Worm (Caenorhabditis elegans) whole organism, late embryonic: ENCODE measurements around the gene soap-1.

Source experiments
- C08G9.2 ChIP-seq: sonication (generic microtip); optimal IDR thresholded peaks from 2 replicates; lab custom pipeline; 2016; ENCODE audit warnings: mild to moderate bottlenecking, missing genetic modification characterization, moderate library complexity, missing compliant biosample characterization
- K09A11.1 ChIP-seq: sonication (generic microtip); optimal IDR thresholded peaks from 2 replicates; lab custom pipeline; 2017; ENCODE audit warnings: antibody characterized with exemption, mild to moderate bottlenecking, missing genetic modification characterization, missing compliant biosample characterization; ENCODE audit not compliant: insufficient read depth
- T23F11.4 ChIP-seq: fragments of 200-800 bp; sonication (Bioruptor generic); optimal IDR thresholded peaks from 2 replicates; lab custom pipeline; 2018; ENCODE audit warnings: mild to moderate bottlenecking, missing genetic modification characterization, missing compliant biosample characterization
- ama-1 ChIP-seq: fragments of 150-350 bp; optimal IDR thresholded peaks from 2 replicates; lab custom pipeline; 2014
- ceh-18 ChIP-seq: sonication (generic microtip); optimal IDR thresholded peaks from 2 replicates; lab custom pipeline; 2016; ENCODE audit warnings: missing genetic modification characterization, missing compliant biosample characterization
- ceh-2 ChIP-seq: sonication (generic microtip); optimal IDR thresholded peaks from 2 replicates; lab custom pipeline; 2016; ENCODE audit warnings: missing genotype, missing genetic modification characterization, missing compliant biosample characterization
- ceh-22 ChIP-seq: sonication (generic microtip); optimal IDR thresholded peaks from 2 replicates; lab custom pipeline; 2017; ENCODE audit warnings: missing biosample characterization, missing genetic modification characterization
- ceh-24 ChIP-seq: sonication (generic microtip); optimal IDR thresholded peaks from 2 replicates; lab custom pipeline; 2016; ENCODE audit warnings: mild to moderate bottlenecking, missing genetic modification characterization, missing compliant biosample characterization
- ceh-30 ChIP-seq: fragments of 150-350 bp; optimal IDR thresholded peaks from 2 replicates; lab custom pipeline; 2014; ENCODE audit warnings: missing biosample characterization, missing genetic modification characterization
- ceh-31 ChIP-seq: sonication (generic microtip); optimal IDR thresholded peaks from 2 replicates; lab custom pipeline; 2016; ENCODE audit warnings: missing genetic modification characterization, missing compliant biosample characterization
- ceh-34 ChIP-seq: sonication (generic microtip); optimal IDR thresholded peaks from 2 replicates; lab custom pipeline; 2016; ENCODE audit warnings: mild to moderate bottlenecking, missing genetic modification characterization, missing compliant biosample characterization
- ceh-45 ChIP-seq: fragments of 200-800 bp; sonication (Bioruptor generic); IDR thresholded peaks from 2 replicates; pipeline ENCODE4 v1.3.6; 2022; ENCODE audit warnings: missing genetic modification reagents, missing genetic modification characterization, missing compliant biosample characterization
- ceh-48 ChIP-seq: sonication (generic microtip); optimal IDR thresholded peaks from 2 replicates; lab custom pipeline; 2016; ENCODE audit warnings: missing genetic modification characterization, inconsistent platforms, missing compliant biosample characterization
- che-1 ChIP-seq: sonication (generic microtip); optimal IDR thresholded peaks from 2 replicates; lab custom pipeline; 2016; ENCODE audit warnings: mild to moderate bottlenecking, missing genetic modification characterization, missing compliant biosample characterization
- elt-4 ChIP-seq: sonication (generic microtip); optimal IDR thresholded peaks from 2 replicates; lab custom pipeline; 2016; ENCODE audit warnings: missing genetic modification characterization, missing compliant biosample characterization
- ets-4 ChIP-seq: sonication (generic microtip); optimal IDR thresholded peaks from 2 replicates; lab custom pipeline; 2016; ENCODE audit warnings: missing genetic modification characterization, missing compliant biosample characterization
- eyg-1 ChIP-seq: sonication (generic microtip); optimal IDR thresholded peaks from 2 replicates; lab custom pipeline; 2016; ENCODE audit warnings: missing genotype, missing genetic modification characterization, missing compliant biosample characterization
- fax-1 ChIP-seq: sonication (generic microtip); optimal IDR thresholded peaks from 2 replicates; lab custom pipeline; 2016; ENCODE audit warnings: missing genotype, missing genetic modification characterization, missing compliant biosample characterization
- fkh-10 ChIP-seq: fragments of 150-350 bp; optimal IDR thresholded peaks from 2 replicates; lab custom pipeline; 2014; ENCODE audit warnings: missing biosample characterization, missing genetic modification reagents, missing genetic modification characterization
- fkh-6 ChIP-seq: sonication (generic microtip); optimal IDR thresholded peaks from 2 replicates; lab custom pipeline; 2016; ENCODE audit warnings: missing genetic modification characterization, missing compliant biosample characterization
- hlh-13 ChIP-seq: fragments of 200-800 bp; sonication (Bioruptor generic); optimal IDR thresholded peaks from 2 replicates; lab custom pipeline; 2018; ENCODE audit warnings: mild to moderate bottlenecking, missing genetic modification characterization, missing compliant biosample characterization
- hlh-15 ChIP-seq: sonication (generic microtip); optimal IDR thresholded peaks from 2 replicates; lab custom pipeline; 2016; ENCODE audit warnings: missing genetic modification characterization, missing compliant biosample characterization
- hlh-30 ChIP-seq: sonication (generic microtip); optimal IDR thresholded peaks from 2 replicates; lab custom pipeline; 2017; ENCODE audit warnings: antibody characterized with exemption, missing genetic modification characterization, missing compliant biosample characterization; ENCODE audit not compliant: insufficient read depth
- hlh-6 ChIP-seq: sonication (generic microtip); optimal IDR thresholded peaks from 2 replicates; lab custom pipeline; 2016; ENCODE audit warnings: missing genotype, missing genetic modification characterization, missing compliant biosample characterization
- lim-6 ChIP-seq: sonication (generic microtip); optimal IDR thresholded peaks from 2 replicates; lab custom pipeline; 2016; ENCODE audit warnings: missing genetic modification characterization, missing compliant biosample characterization
- lin-11 ChIP-seq: fragments of 200-800 bp; sonication (Bioruptor generic); optimal IDR thresholded peaks from 2 replicates; lab custom pipeline; 2018; ENCODE audit warnings: mild to moderate bottlenecking, missing genetic modification characterization, missing compliant biosample characterization
- madf-2 ChIP-seq: sonication (generic microtip); optimal IDR thresholded peaks from 2 replicates; lab custom pipeline; 2017; ENCODE audit warnings: missing genetic modification characterization, missing compliant biosample characterization
- mec-3 ChIP-seq: sonication (generic microtip); optimal IDR thresholded peaks from 2 replicates; lab custom pipeline; 2016; ENCODE audit warnings: borderline replicate concordance, missing genetic modification characterization, missing compliant biosample characterization
- nhr-11 ChIP-seq: fragments of 150-350 bp; optimal IDR thresholded peaks from 2 replicates; lab custom pipeline; 2014; ENCODE audit warnings: missing biosample characterization, missing genetic modification characterization
- nhr-232 ChIP-seq: sonication (generic microtip); optimal IDR thresholded peaks from 2 replicates; lab custom pipeline; 2016; ENCODE audit warnings: missing genetic modification characterization, missing compliant biosample characterization
- npax-4 ChIP-seq: sonication (generic microtip); optimal IDR thresholded peaks from 2 replicates; lab custom pipeline; 2016; ENCODE audit warnings: missing genetic modification characterization, missing compliant biosample characterization
- pat-9 ChIP-seq: fragments of 200-800 bp; sonication (Bioruptor generic); optimal IDR thresholded peaks from 2 replicates; lab custom pipeline; 2018; ENCODE audit warnings: mild to moderate bottlenecking, missing genetic modification characterization, moderate library complexity, missing compliant biosample characterization
- pha-2 ChIP-seq: sonication (generic microtip); optimal IDR thresholded peaks from 2 replicates; lab custom pipeline; 2017; ENCODE audit warnings: mild to moderate bottlenecking, missing genetic modification characterization, missing compliant biosample characterization
- pha-4 ChIP-seq: fragments of 150-350 bp; optimal IDR thresholded peaks from 2 replicates; lab custom pipeline; 2018; ENCODE audit warnings: missing biosample characterization, missing genetic modification reagents, missing genetic modification characterization
- ref-2 ChIP-seq: sonication (generic microtip); optimal IDR thresholded peaks from 2 replicates; lab custom pipeline; 2016; ENCODE audit warnings: missing genetic modification characterization, missing compliant biosample characterization
- rnt-1 ChIP-seq: sonication (generic microtip); optimal IDR thresholded peaks from 2 replicates; lab custom pipeline; 2016; ENCODE audit warnings: missing genetic modification characterization, missing compliant biosample characterization
- sox-2 ChIP-seq: fragments of 200-800 bp; sonication (Bioruptor generic); IDR thresholded peaks from 2 replicates; pipeline ENCODE4 v1.3.6; 2022; ENCODE audit warnings: missing genetic modification reagents, missing genetic modification characterization, missing compliant biosample characterization
- tbx-2 ChIP-seq: sonication (generic microtip); optimal IDR thresholded peaks from 2 replicates; lab custom pipeline; 2016; ENCODE audit warnings: missing genetic modification characterization, missing compliant biosample characterization
- tbx-7 ChIP-seq: sonication (generic microtip); optimal IDR thresholded peaks from 2 replicates; lab custom pipeline; 2016; ENCODE audit warnings: missing genotype, missing genetic modification characterization, missing compliant biosample characterization
- ttx-3 ChIP-seq: sonication (generic microtip); optimal IDR thresholded peaks from 2 replicates; lab custom pipeline; 2016; ENCODE audit warnings: missing genetic modification reagents, missing genetic modification characterization, missing compliant biosample characterization
- unc-3 ChIP-seq, 2 experiments: fragments of 200-800 bp in 1 of 2; sonication (Bioruptor generic) in 1 of 2; sonication (generic microtip) in 1 of 2; conservative IDR thresholded peaks in 1 of 2; optimal IDR thresholded peaks in 1 of 2; 2 replicates each; pipeline versions ENCODE4 v1.3.6 to Lab custom; 2016 to 2022; ENCODE audit warnings: missing compliant biosample characterization in 2 of 2, missing genetic modification characterization in 2 of 2, missing genetic modification reagents in 1 of 2
- unc-42 ChIP-seq: sonication (generic microtip); optimal IDR thresholded peaks from 2 replicates; lab custom pipeline; 2016; ENCODE audit warnings: missing genotype, missing genetic modification characterization, missing compliant biosample characterization
- unc-55 ChIP-seq: sonication (generic microtip); optimal IDR thresholded peaks from 2 replicates; lab custom pipeline; 2017; ENCODE audit warnings: missing biosample characterization, missing genetic modification reagents, missing genetic modification characterization
- zip-5 ChIP-seq: sonication (generic microtip); optimal IDR thresholded peaks from 2 replicates; lab custom pipeline; 2016; ENCODE audit warnings: missing genetic modification characterization, missing compliant biosample characterization

The soap-1 gene

ce11 chrV:7230847-7231246 lies 16.1 kb upstream of the soap-1 start, which contains the start of the genes gei-6 and krr-1 (continued):
- TF ChIP-seq fkh-6 (tag; lab: Kevin White, UChicago), result peak; percentile 61
- no peak for TF ChIP-seq elt-4
- TF ChIP-seq T23F11.4 (GFP tag; lab: Kevin White, UChicago), result peak; percentile 35
- peak; percentile 58 for TF ChIP-seq rnt-1 (tag; lab: Kevin White, UChicago)
- TF ChIP-seq C08G9.2 (tag; lab: Kevin White, UChicago), result peak; percentile 71
- TF ChIP-seq che-1, result peak; percentile 81
- peak; percentile 61 for TF ChIP-seq ceh-2
- TF ChIP-seq K09A11.1, result peak; percentile 93
- no peak for TF ChIP-seq nhr-11
- TF ChIP-seq hlh-13 (GFP tag; lab: Kevin White, UChicago), result peak; percentile 41
- TF ChIP-seq hlh-30 (tag; lab: Kevin White, UChicago), result no peak
- TF ChIP-seq ceh-22 (tag; lab: Kevin White, UChicago), result no peak
- TF ChIP-seq fax-1, result peak; percentile 78
- TF ChIP-seq pha-2 (tag; lab: Kevin White, UChicago), result peak; percentile 85
- no peak for TF ChIP-seq pha-4
- peak; percentile 75 for TF ChIP-seq zip-5 (tag; lab: Kevin White, UChicago)
- TF ChIP-seq hlh-15 (tag; lab: Kevin White, UChicago), result peak; percentile 63
- TF ChIP-seq ceh-45, result peak; percentile 55; the same call in 1 of the 2 replicates
- TF ChIP-seq sox-2 (GFP tag; lab: Robert Waterston, UW), result peak; percentile 81
- peak; percentile 74 for TF ChIP-seq ceh-48 (tag; lab: Kevin White, UChicago)
- TF ChIP-seq ttx-3 (tag; lab: Kevin White, UChicago), result peak; percentile 86
- TF ChIP-seq madf-2, result peak; percentile 77
- peak; percentile 75 for TF ChIP-seq ceh-31 (tag; lab: Kevin White, UChicago)
- TF ChIP-seq ceh-18 (tag; lab: Kevin White, UChicago), result no peak
- TF ChIP-seq npax-4 (tag; lab: Kevin White, UChicago), result peak; percentile 59
- peak; percentile 89 for TF ChIP-seq tbx-2 (tag; lab: Kevin White, UChicago)
- peak; percentile 84 for TF ChIP-seq ceh-34
- TF ChIP-seq unc-42 (tag; lab: Kevin White, UChicago), result peak; percentile 4
- no peak for TF ChIP-seq lim-6
- peak; percentile 86 for TF ChIP-seq unc-3 (GFP tag; conservative IDR thresholded peaks at IDR 0.05; lab: Robert Waterston, UW)
- peak; percentile 86 for TF ChIP-seq unc-3 (tag; optimal IDR thresholded peaks at IDR 0.05; lab: Kevin White, UChicago)
- peak; percentile 91 for TF ChIP-seq pat-9
- peak; percentile 25 for TF ChIP-seq fkh-10 (GFP tag; lab: Kevin White, UChicago)
- TF ChIP-seq mec-3, result no peak
- peak; percentile 18 for TF ChIP-seq ceh-24
- peak; percentile 68 for TF ChIP-seq eyg-1 (tag; lab: Kevin White, UChicago)
- TF ChIP-seq ref-2 (tag; lab: Kevin White, UChicago), result peak; percentile 87
- no peak for TF ChIP-seq unc-55
- TF ChIP-seq ets-4 (tag; lab: Kevin White, UChicago), result no peak
- peak; percentile 60 for TF ChIP-seq nhr-232 (tag; lab: Kevin White, UChicago)

DNA sequence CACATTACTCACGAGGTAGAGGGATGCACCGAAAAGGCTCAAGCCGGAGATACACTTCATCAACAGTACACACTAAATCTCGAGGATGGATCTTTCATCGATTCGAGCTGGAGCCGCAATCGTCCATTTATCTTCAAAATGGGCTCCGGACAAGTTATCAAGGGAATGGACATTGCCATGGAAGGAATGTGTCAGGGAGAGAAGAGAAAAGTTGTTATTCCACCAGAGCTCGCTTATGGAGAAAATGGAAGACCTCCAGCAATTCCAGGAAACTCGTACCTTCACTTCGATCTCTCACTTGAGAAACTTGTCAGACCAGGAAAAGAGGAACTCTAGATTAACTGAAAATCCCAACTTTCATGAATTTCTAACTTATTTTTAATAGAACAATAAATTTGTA lies 11.2 kb upstream of the soap-1 start:
- TF ChIP-seq ama-1 (lab: Kevin White, UChicago), result peak; percentile 63
- TF ChIP-seq pat-9, result no peak
- TF ChIP-seq, all 69 proteins: peak for 1

ce11 chrV:7224947-7225346 lies 10.2 kb upstream of the soap-1 start, which contains the start of gene fkb-3:
fkb-3 (plus strand) TSS chrV:7225223.
- TF ChIP-seq madf-2, result no peak
- TF ChIP-seq nhr-11, result no peak
- no peak for TF ChIP-seq ttx-3 (tag; lab: Kevin White, UChicago)
- no peak for TF ChIP-seq npax-4 (tag; lab: Kevin White, UChicago)
- TF ChIP-seq ceh-2, result no peak
- no peak for TF ChIP-seq pha-2 (tag; lab: Kevin White, UChicago)
- TF ChIP-seq mec-3, result no peak
- TF ChIP-seq hlh-13 (GFP tag; lab: Kevin White, UChicago), result no peak
- no peak for TF ChIP-seq tbx-2 (tag; lab: Kevin White, UChicago)
- no peak for TF ChIP-seq C08G9.2 (tag; lab: Kevin White, UChicago)
- no peak for TF ChIP-seq eyg-1 (tag; lab: Kevin White, UChicago)
- no peak for TF ChIP-seq K09A11.1
- no peak for TF ChIP-seq tbx-7 (tag; lab: Kevin White, UChicago)
- TF ChIP-seq hlh-6 (tag; lab: Kevin White, UChicago), result no peak
- no peak for TF ChIP-seq lin-11 (tag; lab: Kevin White, UChicago)
- no peak for TF ChIP-seq ceh-30 (tag; lab: Kevin White, UChicago)
- no peak for TF ChIP-seq ceh-18 (tag; lab: Kevin White, UChicago)
